Fruit fly (Drosophila melanogaster): ENCODE data around the gene CTCF.
A peak's percentile ranks its signal among the peaks of the same experiment; 100 is the strongest.

Gene CTCF

dm6 chr3L:7364717-7365278 lies 8.3 kb upstream of the CTCF start (continued):
- peak; percentile 61 for TF ChIP-seq sens (GFP tag)
- TF ChIP-seq yki (optimal IDR thresholded peaks at IDR 0.05) = no peak
- TF ChIP-seq Nf-YC (tag; optimal IDR thresholded peaks at IDR 0.05) = peak; percentile 47
- no peak for TF ChIP-seq D (optimal IDR thresholded peaks at IDR 0.05)
- TF ChIP-seq D (GFP tag; optimal IDR thresholded peaks at IDR 0.05) = no peak
- TF ChIP-seq CG7372 (GFP tag; IDR thresholded peaks at IDR 0.05) = no peak
- TF ChIP-seq nau (GFP tag; optimal IDR thresholded peaks at IDR 0.05) = no peak
- no peak for TF ChIP-seq CG2202 (tag; optimal IDR thresholded peaks at IDR 0.05)
- no peak for TF ChIP-seq CG12659 (GFP tag; optimal IDR thresholded peaks at IDR 0.05)
- TF ChIP-seq CG17328 (GFP tag; IDR thresholded peaks at IDR 0.05) = no peak
- TF ChIP-seq Sry-δ (GFP tag; optimal IDR thresholded peaks at IDR 0.05) = no peak
- TF ChIP-seq pros (GFP tag; optimal IDR thresholded peaks at IDR 0.05) = peak; percentile 35
- peak; percentile 69 for TF ChIP-seq cg (GFP tag; optimal IDR thresholded peaks at IDR 0.05)
- TF ChIP-seq CG16813 (GFP tag; IDR thresholded peaks at IDR 0.05; ENCODE audit: partially characterized antibody) = no peak
- no peak for TF ChIP-seq CG9437 (GFP tag; optimal IDR thresholded peaks at IDR 0.05)
- no peak for TF ChIP-seq ara (GFP tag; IDR thresholded peaks at IDR 0.05)
- no peak for TF ChIP-seq Hr78 (GFP tag; optimal IDR thresholded peaks at IDR 0.05)
- TF ChIP-seq Hey (tag; optimal IDR thresholded peaks at IDR 0.05) = no peak
- no peak for TF ChIP-seq CG10267 (tag; optimal IDR thresholded peaks at IDR 0.05)
- TF ChIP-seq CG33557 (GFP tag; optimal IDR thresholded peaks at IDR 0.05) = peak; percentile 24
- no peak for TF ChIP-seq trem (tag; optimal IDR thresholded peaks at IDR 0.05)
- no peak for TF ChIP-seq CG17568 (GFP tag; optimal IDR thresholded peaks at IDR 0.05)
- TF ChIP-seq CG3281 (GFP tag; optimal IDR thresholded peaks at IDR 0.05) = no peak
- TF ChIP-seq CG34422 (GFP tag; IDR thresholded peaks at IDR 0.05) = 0 out of 3 replicates have a peak, but pooled peaks have one; percentile 14
- no peak for TF ChIP-seq Asciz (GFP tag; optimal IDR thresholded peaks at IDR 0.05)
- no peak for TF ChIP-seq luna (GFP tag; optimal IDR thresholded peaks at IDR 0.05)
- TF ChIP-seq CG4360 (GFP tag; IDR thresholded peaks at IDR 0.05) = peak; percentile 97
- TF ChIP-seq az2 (GFP tag; optimal IDR thresholded peaks at IDR 0.05) = no peak
- TF ChIP-seq Chrac-16 (GFP tag; optimal IDR thresholded peaks at IDR 0.05) = no peak
- TF ChIP-seq aop (GFP tag; IDR thresholded peaks at IDR 0.05) = peak; percentile 3; the same call in 1 of the 2 replicates
- TF ChIP-seq CG3407 (GFP tag; optimal IDR thresholded peaks at IDR 0.05) = no peak
- TF ChIP-seq Adf1 (GFP tag; IDR thresholded peaks at IDR 0.05) = peak; percentile 85
- no peak for TF ChIP-seq Dfd (GFP tag; optimal IDR thresholded peaks at IDR 0.05)
- TF ChIP-seq pnt (GFP tag; optimal IDR thresholded peaks at IDR 0.05) = no peak
- no peak for TF ChIP-seq ro (GFP tag; IDR thresholded peaks at IDR 0.05)
- no peak for TF ChIP-seq CG1024 (GFP tag; IDR thresholded peaks at IDR 0.05)
- peak; percentile 43 for TF ChIP-seq Nf-YB (GFP tag; optimal IDR thresholded peaks at IDR 0.05)
- TF ChIP-seq CG11560 (tag; IDR thresholded peaks at IDR 0.05) = no peak
- TF ChIP-seq CG10321 (GFP tag; IDR thresholded peaks at IDR 0.05) = no peak
- TF ChIP-seq CG8359 (GFP tag; optimal IDR thresholded peaks at IDR 0.05; ENCODE audit: borderline replicate concordance) = no peak
- TF ChIP-seq CG12155 (GFP tag; optimal IDR thresholded peaks at IDR 0.05) = no peak
- TF ChIP-seq klu (GFP tag; IDR thresholded peaks at IDR 0.05) = no peak
- no peak for TF ChIP-seq CG9727 (GFP tag; optimal IDR thresholded peaks at IDR 0.05)
- TF ChIP-seq Gsc (GFP tag; IDR thresholded peaks at IDR 0.05) = no peak
- no peak for TF ChIP-seq HLHmδ (GFP tag; optimal IDR thresholded peaks at IDR 0.05)
- no peak for TF ChIP-seq Dref (GFP tag; IDR thresholded peaks at IDR 0.05)
- no peak for TF ChIP-seq onecut (GFP tag; IDR thresholded peaks at IDR 0.05)
- no peak for TF ChIP-seq nerfin-2 (GFP tag; IDR thresholded peaks at IDR 0.05; ENCODE audit: partially characterized antibody)
- no peak for TF ChIP-seq Mad (GFP tag; optimal IDR thresholded peaks at IDR 0.05)
- no peak for TF ChIP-seq Atf3 (GFP tag; optimal IDR thresholded peaks at IDR 0.05)
- no peak for TF ChIP-seq CG13296 (GFP tag; optimal IDR thresholded peaks at IDR 0.05)
- no peak for TF ChIP-seq CG17802 (tag; optimal IDR thresholded peaks at IDR 0.05)
